Fruit fly (Drosophila melanogaster) whole organism, embryonic: ENCODE results near the gene H15.
A peak's percentile ranks its signal among the peaks of the same experiment; 100 is the strongest.

Source experiments
- ATbp ChIP-seq: fragments of 200-800 bp; sonication (Bioruptor generic); optimal IDR thresholded peaks from 2 replicates; lab custom pipeline; 2017; ENCODE audit warnings: missing biosample characterization, mild to moderate bottlenecking, missing genetic modification characterization, missing genetic modification reagents
- Antp ChIP-seq: fragments of 200-800 bp; sonication (Bioruptor generic); optimal IDR thresholded peaks from 3 replicates; lab custom pipeline; 2016; ENCODE audit warnings: missing biosample characterization, missing genetic modification characterization
- CG1024 ChIP-seq: fragments of 200-800 bp; sonication (Bioruptor generic); IDR thresholded peaks from 2 replicates; pipeline ENCODE4 v1.3.6; 2022; ENCODE audit warnings: missing biosample characterization, missing genetic modification characterization
- CG10462 ChIP-seq: fragments of 200-800 bp; sonication (Bioruptor generic); optimal IDR thresholded peaks from 2 replicates; lab custom pipeline; 2016; ENCODE audit warnings: missing biosample characterization, missing genetic modification characterization
- CG10979 ChIP-seq: fragments of 200-800 bp; sonication (Bioruptor generic); optimal IDR thresholded peaks from 2 replicates; lab custom pipeline; 2018; ENCODE audit warnings: missing biosample characterization, mild to moderate bottlenecking, missing genetic modification characterization, moderate library complexity
- CG11456 ChIP-seq: fragments of 200-800 bp; sonication (Bioruptor generic); IDR thresholded peaks from 3 replicates; pipeline ENCODE4 v1.3.6; 2022; ENCODE audit warnings: missing biosample characterization, missing genetic modification characterization
- CG11504 ChIP-seq: fragments of 200-800 bp; sonication (Bioruptor generic); optimal IDR thresholded peaks from 3 replicates; lab custom pipeline; 2019; ENCODE audit warnings: missing biosample characterization, mild to moderate bottlenecking, missing genetic modification characterization, moderate library complexity
- CG12236 ChIP-seq: fragments of 200-800 bp; sonication (Bioruptor generic); optimal IDR thresholded peaks from 2 replicates; lab custom pipeline; 2016; ENCODE audit warnings: missing biosample characterization, missing genetic modification characterization
- CG12942 ChIP-seq: fragments of 200-800 bp; sonication (Bioruptor generic); optimal IDR thresholded peaks from 3 replicates; lab custom pipeline; 2016; ENCODE audit warnings: missing biosample characterization, missing genetic modification characterization
- CG13424 ChIP-seq: fragments of 200-800 bp; sonication (Bioruptor generic); optimal IDR thresholded peaks from 2 replicates; lab custom pipeline; 2019; ENCODE audit warnings: missing biosample characterization, mild to moderate bottlenecking, missing genetic modification characterization, moderate library complexity
- CG17802 ChIP-seq: fragments of 200-800 bp; sonication (Bioruptor generic); optimal IDR thresholded peaks from 2 replicates; lab custom pipeline; 2018; ENCODE audit warnings: missing biosample characterization, mild to moderate bottlenecking, missing genetic modification characterization, moderate library complexity
- CG17912 ChIP-seq: fragments of 200-800 bp; sonication (Bioruptor generic); optimal IDR thresholded peaks from 2 replicates; lab custom pipeline; 2018; ENCODE audit warnings: missing biosample characterization, mild to moderate bottlenecking, missing genetic modification characterization
- CG30431 ChIP-seq: fragments of 200-800 bp; sonication (Bioruptor generic); optimal IDR thresholded peaks from 2 replicates; lab custom pipeline; 2017; ENCODE audit warnings: missing biosample characterization, missing genetic modification characterization
- CG31365 ChIP-seq: fragments of 200-800 bp; sonication (Bioruptor generic); optimal IDR thresholded peaks from 2 replicates; lab custom pipeline; 2018; ENCODE audit warnings: missing biosample characterization, mild to moderate bottlenecking, missing genetic modification characterization
- CG33213 ChIP-seq: fragments of 200-800 bp; sonication (Bioruptor generic); optimal IDR thresholded peaks from 3 replicates; lab custom pipeline; 2016; ENCODE audit warnings: missing biosample characterization, missing genetic modification characterization
- CG33557 ChIP-seq: fragments of 200-800 bp; sonication (Bioruptor generic); optimal IDR thresholded peaks from 2 replicates; lab custom pipeline; 2019; ENCODE audit warnings: missing biosample characterization, mild to moderate bottlenecking, missing genetic modification characterization, moderate library complexity
- CG34422 ChIP-seq: fragments of 200-800 bp; sonication (Bioruptor generic); IDR thresholded peaks from 3 replicates; pipeline ENCODE4 v1.3.6; 2022; ENCODE audit warnings: missing biosample characterization, missing genetic modification characterization
- CG4424 ChIP-seq: fragments of 200-800 bp; sonication (Bioruptor generic); optimal IDR thresholded peaks from 3 replicates; lab custom pipeline; 2016; ENCODE audit warnings: missing biosample characterization, missing genetic modification characterization
- CG4730 ChIP-seq: fragments of 200-800 bp; sonication (Bioruptor generic); IDR thresholded peaks from 2 replicates; pipeline ENCODE4 v1.3.6; 2022; ENCODE audit warnings: missing biosample characterization, missing genetic modification characterization
- CG5953 ChIP-seq: fragments of 200-800 bp; sonication (Bioruptor generic); IDR thresholded peaks from 2 replicates; pipeline ENCODE4 v1.3.6; 2022; ENCODE audit warnings: missing biosample characterization, missing genetic modification characterization
- CG6765 ChIP-seq: fragments of 200-800 bp; sonication (Bioruptor generic); optimal IDR thresholded peaks from 3 replicates; lab custom pipeline; 2017; ENCODE audit warnings: missing biosample characterization, mild to moderate bottlenecking, missing genetic modification characterization
- CG6854 ChIP-seq: fragments of 200-800 bp; sonication (Bioruptor generic); optimal IDR thresholded peaks from 3 replicates; lab custom pipeline; 2017; ENCODE audit warnings: missing biosample characterization, mild to moderate bottlenecking, missing genetic modification characterization
- CG7271 ChIP-seq: fragments of 200-800 bp; sonication (Bioruptor generic); optimal IDR thresholded peaks from 2 replicates; lab custom pipeline; 2018; ENCODE audit warnings: missing biosample characterization, mild to moderate bottlenecking, missing genetic modification characterization, moderate library complexity
- CG7786 ChIP-seq: fragments of 200-800 bp; sonication (Bioruptor generic); optimal IDR thresholded peaks from 2 replicates; lab custom pipeline; 2016; ENCODE audit warnings: missing biosample characterization, missing genetic modification characterization
- CTCF ChIP-seq: fragments of 200-800 bp; sonication (Bioruptor generic); optimal IDR thresholded peaks from 2 replicates; lab custom pipeline; 2017; ENCODE audit warnings: missing biosample characterization, mild to moderate bottlenecking, missing genetic modification characterization, moderate library complexity
- Chrac-16 ChIP-seq: fragments of 200-800 bp; sonication (Bioruptor generic); optimal IDR thresholded peaks from 3 replicates; lab custom pipeline; 2016; ENCODE audit warnings: missing biosample characterization, missing genetic modification characterization
- Dll ChIP-seq: fragments of 200-800 bp; sonication (Bioruptor generic); IDR thresholded peaks from 4 replicates; pipeline ENCODE4 v1.3.6; 2022; ENCODE audit warnings: missing biosample characterization, missing genetic modification characterization; ENCODE audit not compliant: partially characterized antibody
- Dref ChIP-seq: fragments of 200-800 bp; sonication (Bioruptor generic); IDR thresholded peaks from 2 replicates; pipeline ENCODE4 v1.3.6; 2022; ENCODE audit warnings: missing biosample characterization, missing genetic modification characterization
- ERR ChIP-seq: fragments of 200-800 bp; sonication (Bioruptor generic); optimal IDR thresholded peaks from 2 replicates; lab custom pipeline; 2016; ENCODE audit warnings: missing biosample characterization, missing genetic modification characterization
- Eip74EF ChIP-seq, 2 experiments: fragments of 200-800 bp in 1 of 2; fragments of >200 bp in 1 of 2; sonication (Bioruptor generic) in 1 of 2; optimal IDR thresholded peaks; 2 replicates each; lab custom pipeline; 2017 to 2019; ENCODE audit warnings: missing biosample characterization in 2 of 2, missing genetic modification characterization in 2 of 2, mild to moderate bottlenecking in 1 of 2, moderate library complexity in 1 of 2
- Ets65A ChIP-seq: fragments of 200-800 bp; sonication (Bioruptor generic); peaks from one replicate; lab custom pipeline; 2016; ENCODE audit warnings: missing biosample characterization, missing genetic modification characterization
- MESR4 ChIP-seq: fragments of 200-800 bp; sonication (Bioruptor generic); optimal IDR thresholded peaks from 2 replicates; lab custom pipeline; 2018; ENCODE audit warnings: missing biosample characterization, mild to moderate bottlenecking, missing genetic modification characterization, moderate library complexity
- Myb ChIP-seq: fragments of 200-800 bp; sonication (Bioruptor generic); optimal IDR thresholded peaks from 2 replicates; lab custom pipeline; 2016; ENCODE audit warnings: missing biosample characterization, missing genetic modification characterization
- Optix ChIP-seq: fragments of 200-800 bp; sonication (Bioruptor generic); IDR thresholded peaks from 3 replicates; pipeline ENCODE4 v1.3.6; 2022; ENCODE audit warnings: missing biosample characterization, missing genetic modification characterization
- Poxn ChIP-seq: fragments of 200-800 bp; sonication (Bioruptor generic); IDR thresholded peaks from 2 replicates; pipeline ENCODE4 v1.3.6; 2022; ENCODE audit warnings: missing biosample characterization, missing genetic modification characterization
- Sox100B ChIP-seq: fragments of 200-800 bp; sonication (Bioruptor generic); optimal IDR thresholded peaks from 3 replicates; lab custom pipeline; 2018; ENCODE audit warnings: missing biosample characterization, mild to moderate bottlenecking, missing genetic modification characterization
- Sox102F ChIP-seq: fragments of 200-800 bp; sonication (Bioruptor generic); optimal IDR thresholded peaks from 2 replicates; lab custom pipeline; 2018; ENCODE audit warnings: missing biosample characterization, mild to moderate bottlenecking, missing genetic modification characterization, moderate library complexity
- bab2 ChIP-seq: fragments of 200-800 bp; sonication (Bioruptor generic); optimal IDR thresholded peaks from 2 replicates; lab custom pipeline; 2016; ENCODE audit warnings: missing biosample characterization, missing genetic modification characterization
- bsh ChIP-seq, 2 experiments: fragments of 200-800 bp; sonication (Bioruptor generic); optimal IDR thresholded peaks; 2 replicates each; lab custom pipeline; 2017 to 2018; ENCODE audit warnings: mild to moderate bottlenecking in 2 of 2, missing biosample characterization in 2 of 2, missing genetic modification characterization in 2 of 2, moderate library complexity in 1 of 2
- crp ChIP-seq, 2 experiments: fragments of 200-800 bp; sonication (Bioruptor generic); optimal IDR thresholded peaks; 2 replicates in 1 of 2; 3 replicates in 1 of 2; lab custom pipeline; 2017; ENCODE audit warnings: missing biosample characterization in 2 of 2, missing genetic modification characterization in 2 of 2, mild to moderate bottlenecking in 1 of 2, moderate library complexity in 1 of 2
- danr ChIP-seq: fragments of 200-800 bp; sonication (Bioruptor generic); IDR thresholded peaks from 2 replicates; pipeline ENCODE4 v1.3.6; 2022; ENCODE audit warnings: missing biosample characterization, missing genetic modification characterization
- dati ChIP-seq: fragments of 200-800 bp; sonication (Bioruptor generic); IDR thresholded peaks from 2 replicates; pipeline ENCODE4 v1.3.6; 2022; ENCODE audit warnings: missing biosample characterization, missing genetic modification characterization
- dm ChIP-seq: fragments of 200-800 bp; sonication (Bioruptor generic); optimal IDR thresholded peaks from 3 replicates; lab custom pipeline; 2016; ENCODE audit warnings: missing biosample characterization, missing genetic modification characterization
- grau ChIP-seq: fragments of 200-800 bp; optimal IDR thresholded peaks from 3 replicates; lab custom pipeline; 2019; ENCODE audit warnings: missing biosample characterization, mild to moderate bottlenecking, missing genetic modification characterization, moderate library complexity
- gsb ChIP-seq: fragments of 200-800 bp; sonication (Bioruptor generic); IDR thresholded peaks from 2 replicates; pipeline ENCODE4 v1.3.6; 2022; ENCODE audit warnings: missing biosample characterization, missing genetic modification characterization
- gt ChIP-seq: fragments of 200-800 bp; sonication (Bioruptor generic); IDR thresholded peaks from 2 replicates; pipeline ENCODE4 v1.3.6; 2022; ENCODE audit warnings: missing biosample characterization, missing genetic modification characterization
- inv ChIP-seq: fragments of 200-800 bp; sonication (Bioruptor generic); IDR thresholded peaks from 2 replicates; pipeline ENCODE4 v1.3.6; 2022; ENCODE audit warnings: missing biosample characterization, missing genetic modification characterization; ENCODE audit not compliant: partially characterized antibody
- lmd ChIP-seq: fragments of 200-800 bp; sonication (Bioruptor generic); IDR thresholded peaks from 2 replicates; pipeline ENCODE4 v1.3.6; 2022; ENCODE audit warnings: missing biosample characterization, missing genetic modification characterization
- pros ChIP-seq: fragments of 200-800 bp; sonication (Bioruptor generic); optimal IDR thresholded peaks from 3 replicates; lab custom pipeline; 2019; ENCODE audit warnings: missing biosample characterization, mild to moderate bottlenecking, missing genetic modification characterization, moderate library complexity
- tx ChIP-seq: fragments of 200-800 bp; sonication (Bioruptor generic); optimal IDR thresholded peaks from 2 replicates; lab custom pipeline; 2016; ENCODE audit warnings: missing biosample characterization, missing genetic modification characterization
- vnd ChIP-seq: fragments of 200-800 bp; sonication (Bioruptor generic); IDR thresholded peaks from 3 replicates; pipeline ENCODE4 v1.3.6; 2022; ENCODE audit warnings: missing biosample characterization, missing genetic modification characterization; ENCODE audit not compliant: partially characterized antibody

Gene H15

DNA sequence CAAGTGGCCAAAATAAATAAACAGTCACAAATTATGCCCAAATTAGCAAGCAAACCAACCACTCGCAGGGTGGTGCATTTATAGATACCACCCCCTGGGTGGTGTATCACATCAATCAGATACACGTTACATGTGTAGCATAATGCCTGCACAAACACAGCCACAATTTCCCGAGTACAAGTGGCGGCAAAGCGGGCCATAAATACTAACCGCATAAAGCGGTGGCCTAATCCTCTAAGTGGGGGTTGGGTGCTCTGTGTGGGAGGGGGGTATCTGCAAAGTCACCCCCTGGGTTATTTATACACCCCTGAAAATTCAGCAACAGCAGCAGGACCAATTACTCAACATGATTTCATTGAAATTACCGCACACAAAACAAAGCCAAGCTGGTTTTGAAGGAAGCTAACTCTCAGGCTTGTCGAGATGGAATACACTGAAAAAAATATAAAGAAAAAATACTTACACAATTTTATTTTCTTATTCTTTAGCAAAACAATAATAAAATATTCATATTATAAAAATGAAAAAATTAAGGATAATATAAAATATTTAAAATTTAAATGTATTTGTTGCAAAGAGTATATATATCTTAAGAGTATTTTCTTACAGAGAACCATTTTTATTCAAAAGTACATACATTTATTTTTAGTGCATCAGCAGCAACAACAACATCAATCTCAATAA lies 41.5 kb downstream of the H15 start (continued):
- TF ChIP-seq bsh (GFP tag; optimal IDR thresholded peaks at IDR 0.05; lab: Kevin White, UChicago) (peak in 1 of 2 experiments; percentile 70), Poxn (no peak), crp (GFP tag; optimal IDR thresholded peaks at IDR 0.05; lab: Kevin White, UChicago) (no peak), lmd (no peak), Dref (GFP tag; lab: Robert Waterston, UW) (no peak), CG34422 (GFP tag; lab: Robert Waterston, UW) (no peak), vnd (GFP tag; lab: Robert Waterston, UW) (no peak), CG7271 (tag; lab: Kevin White, UChicago) (no peak), Sox100B (GFP tag; lab: Kevin White, UChicago) (peak; percentile 68), Myb (no peak), CG5953 (GFP tag; lab: Robert Waterston, UW) (no peak), CG12236 (GFP tag; lab: Kevin White, UChicago) (no peak), gsb (GFP tag; lab: Robert Waterston, UW) (no peak), dati (GFP tag; lab: Robert Waterston, UW) (no peak), CG33213 (no peak), Sox102F (GFP tag; lab: Kevin White, UChicago) (peak; percentile 55), tx (GFP tag; lab: Kevin White, UChicago) (no peak), CG10979 (peak; percentile 72), Eip74EF (GFP tag; optimal IDR thresholded peaks at IDR 0.05; lab: Kevin White, UChicago) (peak in 1 of 2 experiments; percentile 13), Dll (no peak), Chrac-16 (no peak), CG1024 (GFP tag; lab: Robert Waterston, UW) (no peak), ERR (GFP tag; lab: Kevin White, UChicago) (no peak), Ets65A (no peak), CG10462 (no peak), inv (GFP tag; lab: Robert Waterston, UW) (no peak), CG17912 (GFP tag; lab: Kevin White, UChicago) (no peak), grau (tag; lab: Kevin White, UChicago) (peak; percentile 62), gt (no peak), CG12942 (GFP tag; lab: Kevin White, UChicago) (no peak), ATbp (no peak), CG6765 (GFP tag; lab: Kevin White, UChicago) (no peak), CG11504 (tag; lab: Kevin White, UChicago) (peak; percentile 74), pros (no peak), CG31365 (tag; lab: Kevin White, UChicago) (no peak), CG4730 (no peak), danr (GFP tag; lab: Robert Waterston, UW) (no peak), CG11456 (GFP tag; lab: Robert Waterston, UW) (no peak), CG7786 (GFP tag; lab: Kevin White, UChicago) (no peak), MESR4 (GFP tag; lab: Kevin White, UChicago) (no peak), Optix (GFP tag; lab: Robert Waterston, UW) (no peak), Antp (GFP tag; lab: Kevin White, UChicago) (no peak), bab2 (GFP tag; lab: Kevin White, UChicago) (no peak), CG33557 (no peak), CTCF (GFP tag; lab: Kevin White, UChicago) (no peak), CG17802 (tag; lab: Kevin White, UChicago) (no peak), CG13424 (tag; lab: Kevin White, UChicago) (peak; percentile 25), dm (GFP tag; lab: Kevin White, UChicago) (no peak), CG30431 (GFP tag; lab: Kevin White, UChicago) (no peak), CG4424 (GFP tag; lab: Kevin White, UChicago) (no peak), CG6854 (GFP tag; lab: Kevin White, UChicago) (no peak)
